Fruit fly (Drosophila melanogaster) whole organism, embryonic: ENCODE data around the gene kri.

Experiments
- ATbp ChIP-seq: fragments of 200-800 bp; sonication (Bioruptor generic); optimal IDR thresholded peaks from 2 replicates; lab custom pipeline; 2017; ENCODE audit warnings: missing biosample characterization, mild to moderate bottlenecking, missing genetic modification characterization, missing genetic modification reagents
- Abd-B ChIP-seq: fragments of 200-800 bp; sonication (Bioruptor generic); optimal IDR thresholded peaks from 2 replicates; lab custom pipeline; 2018; ENCODE audit warnings: missing biosample characterization, mild to moderate bottlenecking, missing genetic modification characterization, moderate library complexity
- Asciz ChIP-seq: fragments of 200-800 bp; sonication (Bioruptor generic); optimal IDR thresholded peaks from 2 replicates; lab custom pipeline; 2017; ENCODE audit warnings: missing biosample characterization, mild to moderate bottlenecking, missing genetic modification characterization, missing genetic modification reagents
- CG10209 ChIP-seq: fragments of 200-800 bp; sonication (Bioruptor generic); optimal IDR thresholded peaks from 3 replicates; lab custom pipeline; 2017; ENCODE audit warnings: missing biosample characterization, mild to moderate bottlenecking, missing genetic modification characterization, missing genetic modification reagents
- CG10267 ChIP-seq: fragments of 200-800 bp; sonication (Bioruptor generic); optimal IDR thresholded peaks from 2 replicates; lab custom pipeline; 2018; ENCODE audit warnings: missing biosample characterization, mild to moderate bottlenecking, missing genetic modification characterization, moderate library complexity
- CG11695 ChIP-seq: fragments of 200-800 bp; sonication (Bioruptor generic); IDR thresholded peaks from 3 replicates; pipeline ENCODE4 v1.3.6; 2022; ENCODE audit warnings: missing biosample characterization, missing genetic modification characterization
- CG14710 ChIP-seq: fragments of 200-800 bp; sonication (Bioruptor generic); optimal IDR thresholded peaks from 3 replicates; lab custom pipeline; 2019; ENCODE audit warnings: missing biosample characterization, mild to moderate bottlenecking, missing genetic modification characterization, moderate library complexity
- CG15269 ChIP-seq: fragments of 200-800 bp; sonication (Bioruptor generic); optimal IDR thresholded peaks from 2 replicates; lab custom pipeline; 2018; ENCODE audit warnings: missing biosample characterization, mild to moderate bottlenecking, missing genetic modification characterization, moderate library complexity
- CG15514 ChIP-seq: fragments of 200-800 bp; sonication (Bioruptor generic); optimal IDR thresholded peaks from 3 replicates; lab custom pipeline; 2017; ENCODE audit warnings: missing biosample characterization, missing genetic modification characterization, mild to moderate bottlenecking, moderate library complexity, missing genetic modification reagents
- CG18262 ChIP-seq: fragments of 200-800 bp; optimal IDR thresholded peaks from 3 replicates; lab custom pipeline; 2019; ENCODE audit warnings: missing biosample characterization, mild to moderate bottlenecking, missing genetic modification characterization, moderate library complexity
- CG2678 ChIP-seq: fragments of 200-800 bp; sonication (Bioruptor generic); optimal IDR thresholded peaks from 3 replicates; lab custom pipeline; 2019; ENCODE audit warnings: missing biosample characterization, mild to moderate bottlenecking, missing genetic modification characterization, moderate library complexity
- CG2712 ChIP-seq: fragments of 200-800 bp; optimal IDR thresholded peaks from 3 replicates; lab custom pipeline; 2019; ENCODE audit warnings: missing biosample characterization, mild to moderate bottlenecking, missing genetic modification characterization, moderate library complexity
- CG3407 ChIP-seq: fragments of 200-800 bp; sonication (Bioruptor generic); optimal IDR thresholded peaks from 2 replicates; lab custom pipeline; 2018; ENCODE audit warnings: missing biosample characterization, mild to moderate bottlenecking, missing genetic modification characterization
- CG3847 ChIP-seq: fragments of 200-800 bp; sonication (Bioruptor generic); IDR thresholded peaks from 2 replicates; pipeline ENCODE4 v1.3.6; 2022; ENCODE audit warnings: missing biosample characterization, missing genetic modification characterization
- CG4328 ChIP-seq: fragments of 200-800 bp; sonication (Bioruptor generic); optimal IDR thresholded peaks from 3 replicates; lab custom pipeline; 2017; ENCODE audit warnings: missing biosample characterization, missing genetic modification reagents, missing genetic modification characterization
- CG6654 ChIP-seq: fragments of 200-800 bp; sonication (Bioruptor generic); optimal IDR thresholded peaks from 2 replicates; lab custom pipeline; 2017; ENCODE audit warnings: missing biosample characterization, mild to moderate bottlenecking, missing genetic modification characterization
- CG7556 ChIP-seq: fragments of 200-800 bp; sonication (Bioruptor generic); optimal IDR thresholded peaks from 2 replicates; lab custom pipeline; 2017; ENCODE audit warnings: missing biosample characterization, mild to moderate bottlenecking, missing genetic modification characterization
- CG7839 ChIP-seq: fragments of 200-800 bp; sonication (Bioruptor generic); optimal IDR thresholded peaks from 3 replicates; lab custom pipeline; 2018; ENCODE audit warnings: missing biosample characterization, mild to moderate bottlenecking, missing genetic modification characterization, moderate library complexity
- CG8388 ChIP-seq: fragments of 200-800 bp; sonication (Bioruptor generic); optimal IDR thresholded peaks from 2 replicates; lab custom pipeline; 2019; ENCODE audit warnings: missing biosample characterization, mild to moderate bottlenecking, missing genetic modification characterization, moderate library complexity
- CG8924 ChIP-seq: fragments of 200-800 bp; optimal IDR thresholded peaks from 3 replicates; lab custom pipeline; 2019; ENCODE audit warnings: missing biosample characterization, mild to moderate bottlenecking, missing genetic modification characterization, moderate library complexity
- CG9437 ChIP-seq: fragments of 200-800 bp; sonication (Bioruptor generic); optimal IDR thresholded peaks from 2 replicates; lab custom pipeline; 2018; ENCODE audit warnings: missing biosample characterization, mild to moderate bottlenecking, missing genetic modification characterization
- CoRest ChIP-seq: fragments of 200-800 bp; sonication (Bioruptor generic); optimal IDR thresholded peaks from 3 replicates; lab custom pipeline; 2018; ENCODE audit warnings: missing biosample characterization, mild to moderate bottlenecking, missing genetic modification characterization, moderate library complexity
- D19A ChIP-seq: fragments of 200-800 bp; optimal IDR thresholded peaks from 3 replicates; lab custom pipeline; 2019; ENCODE audit warnings: missing biosample characterization, mild to moderate bottlenecking, missing genetic modification characterization, moderate library complexity
- Doc2 ChIP-seq: fragments of 200-800 bp; sonication (Bioruptor generic); IDR thresholded peaks from 2 replicates; pipeline ENCODE4 v1.3.6; 2022; ENCODE audit warnings: missing biosample characterization, missing genetic modification characterization
- Drgx ChIP-seq: fragments of 200-800 bp; sonication (Bioruptor generic); IDR thresholded peaks from 2 replicates; pipeline ENCODE4 v1.3.6; 2022; ENCODE audit warnings: missing biosample characterization, missing genetic modification characterization
- Hr3 ChIP-seq: fragments of 200-800 bp; sonication (Bioruptor generic); optimal IDR thresholded peaks from 3 replicates; lab custom pipeline; 2016; ENCODE audit warnings: missing biosample characterization, missing genetic modification characterization
- Max ChIP-seq: fragments of 200-800 bp; sonication (Bioruptor generic); optimal IDR thresholded peaks from 2 replicates; lab custom pipeline; 2016; ENCODE audit warnings: missing biosample characterization, mild to moderate bottlenecking, missing genetic modification characterization
- Oli ChIP-seq: fragments of 200-800 bp; sonication (Bioruptor generic); optimal IDR thresholded peaks from 2 replicates; lab custom pipeline; 2018; ENCODE audit warnings: missing biosample characterization, mild to moderate bottlenecking, missing genetic modification characterization, moderate library complexity
- Optix ChIP-seq: fragments of 200-800 bp; sonication (Bioruptor generic); IDR thresholded peaks from 3 replicates; pipeline ENCODE4 v1.3.6; 2022; ENCODE audit warnings: missing biosample characterization, missing genetic modification characterization
- PHDP ChIP-seq: fragments of 200-800 bp; sonication (Bioruptor generic); optimal IDR thresholded peaks from 3 replicates; lab custom pipeline; 2018; ENCODE audit warnings: missing biosample characterization, mild to moderate bottlenecking, missing genetic modification characterization, moderate library complexity
- Ssrp ChIP-seq: fragments of 200-800 bp; sonication (Bioruptor generic); optimal IDR thresholded peaks from 2 replicates; lab custom pipeline; 2018; ENCODE audit warnings: missing biosample characterization, mild to moderate bottlenecking, missing genetic modification characterization, moderate library complexity
- Usf ChIP-seq: fragments of 200-800 bp; sonication (Bioruptor generic); optimal IDR thresholded peaks from 2 replicates; lab custom pipeline; 2017; ENCODE audit warnings: missing genotype, missing biosample characterization, missing genetic modification characterization
- bsh ChIP-seq, 2 experiments: fragments of 200-800 bp; sonication (Bioruptor generic); optimal IDR thresholded peaks; 2 replicates each; lab custom pipeline; 2017 to 2018; ENCODE audit warnings: mild to moderate bottlenecking in 2 of 2, missing biosample characterization in 2 of 2, missing genetic modification characterization in 2 of 2, moderate library complexity in 1 of 2
- btn ChIP-seq: fragments of 200-800 bp; sonication (Bioruptor generic); optimal IDR thresholded peaks from 2 replicates; lab custom pipeline; 2016; ENCODE audit warnings: missing biosample characterization, missing genetic modification characterization
- ci ChIP-seq: fragments of 200-800 bp; sonication (Bioruptor generic); IDR thresholded peaks from 3 replicates; pipeline ENCODE4 v1.3.6; 2022; ENCODE audit warnings: missing biosample characterization, missing genetic modification characterization
- dmrt99B ChIP-seq: fragments of 200-800 bp; sonication (Bioruptor generic); optimal IDR thresholded peaks from 2 replicates; lab custom pipeline; 2018; ENCODE audit warnings: missing biosample characterization, mild to moderate bottlenecking, missing genetic modification characterization, moderate library complexity
- dpn ChIP-seq, 2 experiments: fragments of 200-800 bp; sonication (Bioruptor generic); optimal IDR thresholded peaks; 3 replicates each; lab custom pipeline; 2016; ENCODE audit warnings: missing biosample characterization in 2 of 2, missing genetic modification characterization in 2 of 2
- gem ChIP-seq: fragments of 200-800 bp; sonication (Bioruptor generic); optimal IDR thresholded peaks from 2 replicates; lab custom pipeline; 2019; ENCODE audit warnings: missing biosample characterization, mild to moderate bottlenecking, missing genetic modification characterization, moderate library complexity
- gsb ChIP-seq: fragments of 200-800 bp; sonication (Bioruptor generic); IDR thresholded peaks from 2 replicates; pipeline ENCODE4 v1.3.6; 2022; ENCODE audit warnings: missing biosample characterization, missing genetic modification characterization
- h ChIP-seq: fragments of >200 bp; optimal IDR thresholded peaks from 2 replicates; lab custom pipeline; 2017
- ind ChIP-seq: fragments of 200-800 bp; sonication (Bioruptor generic); optimal IDR thresholded peaks from 3 replicates; lab custom pipeline; 2016; ENCODE audit warnings: missing biosample characterization, missing genetic modification characterization
- lmd ChIP-seq: fragments of 200-800 bp; sonication (Bioruptor generic); IDR thresholded peaks from 2 replicates; pipeline ENCODE4 v1.3.6; 2022; ENCODE audit warnings: missing biosample characterization, missing genetic modification characterization
- mld ChIP-seq: fragments of 200-800 bp; sonication (Bioruptor generic); IDR thresholded peaks from 3 replicates; pipeline ENCODE4 v1.3.6; 2022; ENCODE audit warnings: missing biosample characterization, missing genetic modification characterization; ENCODE audit not compliant: partially characterized antibody
- nerfin-2 ChIP-seq: fragments of 200-800 bp; sonication (Bioruptor generic); IDR thresholded peaks from 2 replicates; pipeline ENCODE4 v1.3.6; 2022; ENCODE audit warnings: missing biosample characterization, missing genetic modification characterization; ENCODE audit not compliant: partially characterized antibody
- nmo ChIP-seq: fragments of 200-800 bp; sonication (Bioruptor generic); optimal IDR thresholded peaks from 2 replicates; lab custom pipeline; 2018; ENCODE audit warnings: missing biosample characterization, mild to moderate bottlenecking, missing genetic modification characterization, moderate library complexity
- phol ChIP-seq: fragments of 200-800 bp; sonication (Bioruptor generic); optimal IDR thresholded peaks from 3 replicates; lab custom pipeline; 2018; ENCODE audit warnings: missing biosample characterization, mild to moderate bottlenecking, missing genetic modification characterization, moderate library complexity
- ranshi ChIP-seq: fragments of 200-800 bp; sonication (Bioruptor generic); IDR thresholded peaks from 2 replicates; pipeline ENCODE4 v1.3.6; 2022; ENCODE audit warnings: missing biosample characterization, missing genetic modification characterization
- sens ChIP-seq: fragments of 200-800 bp; sonication (Bioruptor generic); peaks from one replicate; lab custom pipeline; 2016; ENCODE audit warnings: missing biosample characterization, missing genetic modification characterization
- sna ChIP-seq: fragments of 200-800 bp; sonication (Bioruptor generic); IDR thresholded peaks from 2 replicates; pipeline ENCODE4 v1.3.6; 2022; ENCODE audit warnings: missing biosample characterization, missing genetic modification characterization; ENCODE audit not compliant: partially characterized antibody
- unpg ChIP-seq: fragments of 200-800 bp; sonication (Bioruptor generic); optimal IDR thresholded peaks from 3 replicates; lab custom pipeline; 2018; ENCODE audit warnings: missing biosample characterization, mild to moderate bottlenecking, missing genetic modification characterization, moderate library complexity

Gene kri

dm6 chr3L:5828684-5829083, 17.9 kb downstream of the kri start (continued):
- TF ChIP-seq PHDP (tag; lab: Kevin White, UChicago) (peak; percentile 31), gem (tag; lab: Kevin White, UChicago) (peak; percentile 70), Max (GFP tag; lab: Kevin White, UChicago) (no peak), ci (GFP tag; lab: Robert Waterston, UW) (no peak), CG14710 (tag; lab: Kevin White, UChicago) (peak; percentile 9), Drgx (GFP tag; lab: Robert Waterston, UW) (no peak), CG2712 (peak; percentile 24), ind (GFP tag; lab: Kevin White, UChicago) (peak; percentile 3), CG8924 (tag; lab: Kevin White, UChicago) (peak; percentile 34), Asciz (GFP tag; lab: Kevin White, UChicago) (no peak), CG15514 (GFP tag; lab: Kevin White, UChicago) (no peak), btn (no peak), bsh (GFP tag; optimal IDR thresholded peaks at IDR 0.05; lab: Kevin White, UChicago) (peak in 1 of 2 experiments; percentile 37), CG6654 (GFP tag; lab: Kevin White, UChicago) (peak; percentile 17), CG9437 (GFP tag; lab: Kevin White, UChicago) (peak; percentile 13), sna (no peak), CG4328 (GFP tag; lab: Kevin White, UChicago) (no peak), CG11695 (GFP tag; lab: Robert Waterston, UW) (0 out of 3 replicates have a peak, but pooled peaks have one; percentile 11), CG7556 (GFP tag; lab: Kevin White, UChicago) (peak; percentile 50), phol (peak; percentile 53), h (lab: Kevin White, UChicago) (no peak), D19A (peak; percentile 87), ATbp (GFP tag; lab: Kevin White, UChicago) (peak; percentile 20), Hr3 (GFP tag; lab: Kevin White, UChicago) (peak; percentile 1), CG3407 (GFP tag; lab: Kevin White, UChicago) (no peak), CG10209 (peak; percentile 28), dpn (GFP tag; optimal IDR thresholded peaks at IDR 0.05; lab: Kevin White, UChicago) (peak in 1 of 2 experiments; percentile 9), CG7839 (tag; lab: Kevin White, UChicago) (peak; percentile 48), CG18262 (tag; lab: Kevin White, UChicago) (peak; percentile 57), Abd-B (peak; percentile 16), unpg (GFP tag; lab: Kevin White, UChicago) (peak; percentile 25), CG2678 (peak; percentile 63), nerfin-2 (no peak), Doc2 (GFP tag; lab: Robert Waterston, UW) (no peak), Optix (no peak), lmd (GFP tag; lab: Robert Waterston, UW) (peak; percentile 39; the same call in 1 of the 2 replicates), sens (GFP tag; lab: Kevin White, UChicago) (peak; percentile 79), Oli (tag; lab: Kevin White, UChicago) (peak; percentile 47), CG15269 (tag; lab: Kevin White, UChicago) (peak; percentile 40), CG10267 (tag; lab: Kevin White, UChicago) (peak; percentile 15), CG8388 (GFP tag; lab: Kevin White, UChicago) (peak; percentile 5), dmrt99B (tag; lab: Kevin White, UChicago) (peak; percentile 57), ranshi (GFP tag; lab: Robert Waterston, UW) (0 out of 2 replicates have a peak, but pooled peaks have one; percentile 33), mld (GFP tag; lab: Robert Waterston, UW) (no peak), nmo (peak; percentile 59), CG3847 (GFP tag; lab: Robert Waterston, UW) (peak; percentile 24; the same call in 1 of the 2 replicates), gsb (0 out of 2 replicates have a peak, but pooled peaks have one; percentile 7), CoRest (tag; lab: Kevin White, UChicago) (peak; percentile 71), Ssrp (tag; lab: Kevin White, UChicago) (peak; percentile 32), Usf (GFP tag; lab: Kevin White, UChicago) (no peak)
